Worm (Caenorhabditis elegans): ENCODE data around the gene eif-2Balpha.

DNA sequence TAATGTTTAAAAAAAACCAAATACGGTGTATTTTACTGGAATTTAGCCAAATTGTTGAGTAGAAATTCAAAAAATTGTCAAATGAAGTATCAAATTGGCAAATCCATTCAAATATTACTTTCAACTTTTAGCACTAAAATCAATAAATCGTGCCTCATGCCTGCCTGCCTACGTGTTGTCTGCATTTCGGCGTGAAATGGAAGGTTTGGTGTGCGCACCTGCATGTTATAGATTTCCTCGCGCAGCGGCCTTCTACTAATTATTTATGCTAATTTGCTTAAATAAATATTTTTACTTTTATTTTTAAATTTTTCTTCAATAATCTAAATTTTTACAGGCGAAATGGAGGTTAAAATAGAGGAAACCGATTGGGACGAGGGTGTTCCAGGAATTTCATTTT, 14.1 kb upstream of the eif-2Balpha start, which contains the start of gene ZK1098.2:
- no peak for TF ChIP-seq him-1 (tag; optimal IDR thresholded peaks at IDR 0.05)
- TF ChIP-seq dao-5 (tag; optimal IDR thresholded peaks at IDR 0.05): no peak
